Fruit fly (Drosophila melanogaster) whole organism, embryonic: Measurements from ENCODE around the gene TM9SF3.

Experiments used
- Ada2b ChIP-seq: fragments of 200-800 bp; sonication (Bioruptor generic); IDR thresholded peaks from 2 replicates; pipeline ENCODE4 v1.3.6; 2022; ENCODE audit warnings: missing biosample characterization, missing genetic modification characterization
- Antp ChIP-seq: fragments of 200-800 bp; sonication (Bioruptor generic); optimal IDR thresholded peaks from 3 replicates; lab custom pipeline; 2016; ENCODE audit warnings: missing biosample characterization, missing genetic modification characterization
- BEAF-32 ChIP-seq: fragments of 200-800 bp; sonication (Bioruptor generic); optimal IDR thresholded peaks from 3 replicates; lab custom pipeline; 2017; ENCODE audit warnings: missing biosample characterization, missing genetic modification characterization, mild to moderate bottlenecking, moderate library complexity, missing genetic modification reagents
- Bgb ChIP-seq: fragments of 200-800 bp; sonication (Bioruptor generic); IDR thresholded peaks from 2 replicates; pipeline ENCODE4 v1.3.6; 2022; ENCODE audit warnings: missing biosample characterization, missing genetic modification characterization; ENCODE audit not compliant: partially characterized antibody
- CG10462 ChIP-seq: fragments of 200-800 bp; sonication (Bioruptor generic); optimal IDR thresholded peaks from 2 replicates; lab custom pipeline; 2016; ENCODE audit warnings: missing biosample characterization, missing genetic modification characterization
- CG11085 ChIP-seq: fragments of 200-800 bp; sonication (Bioruptor generic); IDR thresholded peaks from 2 replicates; pipeline ENCODE4 v1.3.6; 2022; ENCODE audit warnings: missing biosample characterization, missing genetic modification characterization
- CG12299 ChIP-seq: fragments of 200-800 bp; sonication (Bioruptor generic); optimal IDR thresholded peaks from 2 replicates; lab custom pipeline; 2018; ENCODE audit warnings: missing biosample characterization, mild to moderate bottlenecking, missing genetic modification characterization
- CG12769 ChIP-seq: fragments of 200-800 bp; sonication (Bioruptor generic); optimal IDR thresholded peaks from 2 replicates; lab custom pipeline; 2019; ENCODE audit warnings: missing biosample characterization, mild to moderate bottlenecking, missing genetic modification characterization, moderate library complexity
- CG13775 ChIP-seq: fragments of 200-800 bp; sonication (Bioruptor generic); optimal IDR thresholded peaks from 3 replicates; lab custom pipeline; 2017; ENCODE audit warnings: missing biosample characterization, mild to moderate bottlenecking, missing genetic modification characterization
- CG13894 ChIP-seq: fragments of 200-800 bp; sonication (Bioruptor generic); optimal IDR thresholded peaks from 3 replicates; lab custom pipeline; 2018; ENCODE audit warnings: missing biosample characterization, mild to moderate bottlenecking, missing genetic modification characterization, moderate library complexity
- CG14014 ChIP-seq: fragments of 200-800 bp; sonication (Bioruptor generic); IDR thresholded peaks from 2 replicates; pipeline ENCODE4 v1.3.6; 2022; ENCODE audit warnings: missing biosample characterization, missing genetic modification characterization
- CG14667 ChIP-seq: fragments of 200-800 bp; sonication (Bioruptor generic); IDR thresholded peaks from 2 replicates; pipeline ENCODE4 v1.3.6; 2022; ENCODE audit warnings: missing biosample characterization, missing genetic modification characterization
- CG14710 ChIP-seq: fragments of 200-800 bp; sonication (Bioruptor generic); optimal IDR thresholded peaks from 3 replicates; lab custom pipeline; 2019; ENCODE audit warnings: missing biosample characterization, mild to moderate bottlenecking, missing genetic modification characterization, moderate library complexity
- CG16779 ChIP-seq: fragments of 200-800 bp; sonication (Bioruptor generic); IDR thresholded peaks from 2 replicates; pipeline ENCODE4 v1.3.6; 2022; ENCODE audit warnings: missing biosample characterization, missing genetic modification characterization
- CG17186 ChIP-seq: fragments of 200-800 bp; sonication (Bioruptor generic); optimal IDR thresholded peaks from 3 replicates; lab custom pipeline; 2017; ENCODE audit warnings: missing biosample characterization, missing genetic modification reagents, missing genetic modification characterization
- CG17359 ChIP-seq: fragments of 200-800 bp; sonication (Bioruptor generic); optimal IDR thresholded peaks from 3 replicates; lab custom pipeline; 2018; ENCODE audit warnings: missing biosample characterization, mild to moderate bottlenecking, missing genetic modification characterization, moderate library complexity
- CG17568 ChIP-seq: fragments of 200-800 bp; sonication (Bioruptor generic); optimal IDR thresholded peaks from 2 replicates; lab custom pipeline; 2018; ENCODE audit warnings: missing biosample characterization, mild to moderate bottlenecking, missing genetic modification characterization, moderate library complexity
- CG18619 ChIP-seq: fragments of 200-800 bp; sonication (Bioruptor generic); optimal IDR thresholded peaks from 3 replicates; lab custom pipeline; 2017; ENCODE audit warnings: missing biosample characterization, mild to moderate bottlenecking, missing genetic modification characterization
- CG2712 ChIP-seq: fragments of 200-800 bp; optimal IDR thresholded peaks from 3 replicates; lab custom pipeline; 2019; ENCODE audit warnings: missing biosample characterization, mild to moderate bottlenecking, missing genetic modification characterization, moderate library complexity
- CG30403 ChIP-seq: fragments of 200-800 bp; sonication (Bioruptor generic); optimal IDR thresholded peaks from 3 replicates; lab custom pipeline; 2016; ENCODE audit warnings: missing biosample characterization, missing genetic modification characterization
- CG31441 ChIP-seq: fragments of 200-800 bp; sonication (Bioruptor generic); IDR thresholded peaks from 2 replicates; pipeline ENCODE4 v1.3.6; 2022; ENCODE audit warnings: missing biosample characterization, missing genetic modification characterization
- CG34422 ChIP-seq: fragments of 200-800 bp; sonication (Bioruptor generic); IDR thresholded peaks from 3 replicates; pipeline ENCODE4 v1.3.6; 2022; ENCODE audit warnings: missing biosample characterization, missing genetic modification characterization
- CG6654 ChIP-seq: fragments of 200-800 bp; sonication (Bioruptor generic); optimal IDR thresholded peaks from 2 replicates; lab custom pipeline; 2017; ENCODE audit warnings: missing biosample characterization, mild to moderate bottlenecking, missing genetic modification characterization
- CG6765 ChIP-seq: fragments of 200-800 bp; sonication (Bioruptor generic); optimal IDR thresholded peaks from 3 replicates; lab custom pipeline; 2017; ENCODE audit warnings: missing biosample characterization, mild to moderate bottlenecking, missing genetic modification characterization
- CG6813 ChIP-seq: fragments of 200-800 bp; sonication (Bioruptor generic); optimal IDR thresholded peaks from 2 replicates; lab custom pipeline; 2017; ENCODE audit warnings: missing biosample characterization, missing genetic modification characterization, mild to moderate bottlenecking, moderate library complexity, missing genetic modification reagents
- CG8290 ChIP-seq, 3 experiments: fragments of 200-800 bp; sonication (Bioruptor generic); optimal IDR thresholded peaks; 2 replicates each; lab custom pipeline; 2016 to 2019; ENCODE audit warnings: missing biosample characterization in 3 of 3, missing genetic modification characterization in 3 of 3, mild to moderate bottlenecking in 2 of 3, moderate library complexity in 1 of 3
- Chrac-16 ChIP-seq: fragments of 200-800 bp; sonication (Bioruptor generic); optimal IDR thresholded peaks from 3 replicates; lab custom pipeline; 2016; ENCODE audit warnings: missing biosample characterization, missing genetic modification characterization
- CrebB ChIP-seq: fragments of 200-800 bp; sonication (Bioruptor generic); optimal IDR thresholded peaks from 3 replicates; lab custom pipeline; 2018; ENCODE audit warnings: missing biosample characterization, mild to moderate bottlenecking, missing genetic modification characterization
- Hmr ChIP-seq: fragments of 200-800 bp; sonication (Bioruptor generic); optimal IDR thresholded peaks from 3 replicates; lab custom pipeline; 2017; ENCODE audit warnings: mild to moderate bottlenecking, missing biosample characterization, missing genetic modification reagents, missing genetic modification characterization
- Hr39 ChIP-seq: fragments of >200 bp; optimal IDR thresholded peaks from 2 replicates; lab custom pipeline; 2017
- MTF-1 ChIP-seq: fragments of 200-800 bp; sonication (Bioruptor generic); optimal IDR thresholded peaks from 2 replicates; lab custom pipeline; 2018; ENCODE audit warnings: missing biosample characterization, mild to moderate bottlenecking, missing genetic modification characterization, borderline replicate concordance
- Meics ChIP-seq: fragments of 200-800 bp; sonication (Bioruptor generic); optimal IDR thresholded peaks from 2 replicates; lab custom pipeline; 2017; ENCODE audit warnings: missing biosample characterization, mild to moderate bottlenecking, missing genetic modification characterization
- Sin3A ChIP-seq: fragments of >200 bp; optimal IDR thresholded peaks from 2 replicates; lab custom pipeline; 2018
- ase ChIP-seq: fragments of 200-800 bp; sonication (Bioruptor generic); IDR thresholded peaks from 3 replicates; pipeline ENCODE4 v1.3.6; 2022; ENCODE audit warnings: missing biosample characterization, missing genetic modification characterization
- ash1 ChIP-seq: fragments of 200-800 bp; sonication (Bioruptor generic); optimal IDR thresholded peaks from 2 replicates; lab custom pipeline; 2018; ENCODE audit warnings: missing biosample characterization, mild to moderate bottlenecking, missing genetic modification characterization
- br ChIP-seq: fragments of >200 bp; optimal IDR thresholded peaks from 2 replicates; lab custom pipeline; 2017
- disco-r ChIP-seq: fragments of 200-800 bp; sonication (Bioruptor generic); optimal IDR thresholded peaks from 2 replicates; lab custom pipeline; 2016; ENCODE audit warnings: missing biosample characterization, missing genetic modification characterization
- fd3F ChIP-seq: fragments of 200-800 bp; sonication (Bioruptor generic); optimal IDR thresholded peaks from 2 replicates; lab custom pipeline; 2018; ENCODE audit warnings: missing biosample characterization, mild to moderate bottlenecking, missing genetic modification characterization, moderate library complexity
- h ChIP-seq: fragments of >200 bp; optimal IDR thresholded peaks from 2 replicates; lab custom pipeline; 2017
- her ChIP-seq: fragments of 200-800 bp; sonication (Bioruptor generic); optimal IDR thresholded peaks from 2 replicates; lab custom pipeline; 2016; ENCODE audit warnings: missing biosample characterization, missing genetic modification characterization
- jumu ChIP-seq: fragments of 200-800 bp; sonication (Bioruptor generic); optimal IDR thresholded peaks from 3 replicates; lab custom pipeline; 2016; ENCODE audit warnings: missing biosample characterization, missing genetic modification characterization
- lab ChIP-seq: fragments of 200-800 bp; sonication (Bioruptor generic); optimal IDR thresholded peaks from 3 replicates; lab custom pipeline; 2017; ENCODE audit warnings: missing biosample characterization, missing genetic modification characterization, mild to moderate bottlenecking, moderate library complexity, missing genetic modification reagents
- otp ChIP-seq: fragments of 200-800 bp; sonication (Bioruptor generic); IDR thresholded peaks from 3 replicates; pipeline ENCODE4, ENCODE4 v1.3.6; 2022; ENCODE audit warnings: missing biosample characterization, missing genetic modification characterization
- peb ChIP-seq: fragments of 200-800 bp; sonication (Bioruptor generic); IDR thresholded peaks from 2 replicates; pipeline ENCODE4 v1.3.6; 2022; ENCODE audit warnings: missing biosample characterization, missing genetic modification characterization
- pzg ChIP-seq: fragments of 200-800 bp; sonication (Bioruptor generic); optimal IDR thresholded peaks from 3 replicates; lab custom pipeline; 2018; ENCODE audit warnings: missing biosample characterization, mild to moderate bottlenecking, missing genetic modification characterization, moderate library complexity
- so ChIP-seq: fragments of 200-800 bp; sonication (Bioruptor generic); IDR thresholded peaks from 3 replicates; pipeline ENCODE4 v1.3.6; 2022; ENCODE audit warnings: missing biosample characterization, missing genetic modification characterization
- ttk ChIP-seq: fragments of 200-800 bp; sonication (Bioruptor generic); IDR thresholded peaks from 2 replicates; pipeline ENCODE4 v2.1.2; 2022; ENCODE audit warnings: missing biosample characterization, missing genetic modification characterization
- twi ChIP-seq: fragments of 200-800 bp; optimal IDR thresholded peaks from 2 replicates; lab custom pipeline; 2019; ENCODE audit warnings: missing biosample characterization, mild to moderate bottlenecking, missing genetic modification characterization, moderate library complexity
- z ChIP-seq: fragments of 200-800 bp; sonication (Bioruptor generic); IDR thresholded peaks from 3 replicates; pipeline ENCODE4 v1.3.6; 2022; ENCODE audit warnings: missing biosample characterization, missing genetic modification characterization

Gene TM9SF3

DNA sequence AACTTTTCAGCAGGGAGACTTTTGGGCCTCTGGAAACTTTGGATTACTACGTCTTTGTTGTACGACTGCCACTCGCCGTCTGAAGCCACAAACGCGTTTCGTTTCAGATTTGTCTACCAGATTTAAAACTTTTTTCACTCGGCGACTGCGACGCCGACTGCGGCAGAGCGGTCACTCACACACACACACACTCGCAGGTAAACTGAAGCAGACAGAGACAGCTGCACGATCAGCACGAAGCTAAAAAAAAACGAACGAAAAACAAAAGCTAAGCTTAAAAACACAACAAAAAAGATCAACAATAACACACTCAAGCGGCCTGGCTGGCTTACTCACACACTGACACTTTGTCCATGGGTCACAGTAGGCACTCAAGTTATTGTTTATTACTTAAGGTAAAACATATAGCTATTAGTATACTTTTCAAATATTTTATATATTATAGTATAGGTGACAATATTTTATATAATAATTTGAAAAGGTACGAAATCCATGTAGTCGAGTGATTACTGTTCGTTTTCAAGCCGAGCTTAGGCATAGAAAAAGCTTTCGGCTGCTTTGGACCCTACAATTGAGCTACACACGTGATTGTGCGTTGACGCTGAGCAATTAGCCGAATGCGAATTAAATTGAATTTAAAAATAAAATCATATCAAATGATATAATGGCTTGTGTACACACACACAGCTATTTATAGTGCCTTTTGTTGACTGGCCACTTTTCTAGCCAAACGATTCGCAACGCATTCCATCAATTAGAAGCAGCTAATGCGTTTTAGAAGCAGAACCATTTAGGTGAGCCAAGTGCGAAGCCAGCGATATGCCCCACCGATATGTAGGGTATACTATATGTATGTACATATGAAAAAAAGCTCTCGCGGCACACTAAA lies 26.3 kb downstream of the TM9SF3 start, which contains the start of gene Msr-110 (continued):
- TF ChIP-seq CG8290 (GFP tag; optimal IDR thresholded peaks at IDR 0.05; lab: Kevin White, UChicago), result peak; percentile 37
- TF ChIP-seq CG8290 (tag; optimal IDR thresholded peaks at IDR 0.05; lab: Kevin White, UChicago), result peak in 1 of 2 experiments; percentile 83
- TF ChIP-seq ase (GFP tag; lab: Robert Waterston, UW), result peak; percentile 77
- peak; percentile 87 for TF ChIP-seq fd3F (GFP tag; lab: Kevin White, UChicago)
- TF ChIP-seq CG12769 (tag; lab: Kevin White, UChicago), result peak; percentile 91
- peak; percentile 94 for TF ChIP-seq CG17359 (tag; lab: Kevin White, UChicago)
- peak; percentile 88 for TF ChIP-seq CG2712 (tag; lab: Kevin White, UChicago)
- peak; percentile 84 for TF ChIP-seq Ada2b (GFP tag; lab: Robert Waterston, UW)
- TF ChIP-seq Meics (GFP tag; lab: Kevin White, UChicago), result peak; percentile 92
- TF ChIP-seq CG14710, result peak; percentile 70
- TF ChIP-seq BEAF-32 (GFP tag; lab: Kevin White, UChicago), result peak; percentile 4
- TF ChIP-seq z (GFP tag; lab: Robert Waterston, UW), result no peak
- peak; percentile 85 for TF ChIP-seq CG30403
- peak; percentile 76 for TF ChIP-seq CG17568 (GFP tag; lab: Kevin White, UChicago)
- peak; percentile 79 for TF ChIP-seq CG14667 (GFP tag; lab: Robert Waterston, UW)
- no peak for TF ChIP-seq ash1 (GFP tag; lab: Kevin White, UChicago)
- TF ChIP-seq lab (GFP tag; lab: Kevin White, UChicago), result peak; percentile 93
- peak; percentile 82 for TF ChIP-seq CG18619 (GFP tag; lab: Kevin White, UChicago)
- TF ChIP-seq CG6813 (GFP tag; lab: Kevin White, UChicago), result peak; percentile 83
- peak; percentile 67 for TF ChIP-seq CG6654 (GFP tag; lab: Kevin White, UChicago)
- TF ChIP-seq CG13775, result peak; percentile 72
- TF ChIP-seq CrebB (tag; lab: Kevin White, UChicago), result peak; percentile 81
- peak; percentile 78 for TF ChIP-seq ttk
- peak; percentile 95 for TF ChIP-seq CG13894 (tag; lab: Kevin White, UChicago)
- peak; percentile 61 for TF ChIP-seq twi (tag; lab: Kevin White, UChicago)
- peak; percentile 91 for TF ChIP-seq CG34422 (GFP tag; lab: Robert Waterston, UW)
- TF ChIP-seq CG11085, result peak; percentile 75
- TF ChIP-seq so (GFP tag; lab: Robert Waterston, UW), result peak; percentile 90
- 0 out of 2 replicates have a peak, but pooled peaks have one; percentile 30 for TF ChIP-seq Bgb (GFP tag; lab: Robert Waterston, UW)
- peak; percentile 65 for TF ChIP-seq Chrac-16
- peak; percentile 57 for TF ChIP-seq otp (GFP tag; lab: Robert Waterston, UW)
- TF ChIP-seq jumu (GFP tag; lab: Kevin White, UChicago), result peak; percentile 70
- TF ChIP-seq MTF-1, result peak; percentile 56
- peak; percentile 92 for TF ChIP-seq CG31441 (GFP tag; lab: Robert Waterston, UW)
- no peak for TF ChIP-seq h (lab: Kevin White, UChicago)
- peak; percentile 90 for TF ChIP-seq CG14014 (GFP tag; lab: Robert Waterston, UW)
- TF ChIP-seq pzg (GFP tag; lab: Kevin White, UChicago), result no peak
- TF ChIP-seq CG12299 (tag; lab: Kevin White, UChicago), result peak; percentile 90
- no peak for TF ChIP-seq Hr39 (lab: Kevin White, UChicago)
- TF ChIP-seq Sin3A (lab: Kevin White, UChicago), result no peak
- TF ChIP-seq disco-r, result peak; percentile 45
- peak; percentile 34 for TF ChIP-seq her
- peak; percentile 13 for TF ChIP-seq CG17186 (GFP tag; lab: Kevin White, UChicago)
- TF ChIP-seq Hmr (GFP tag; lab: Kevin White, UChicago), result peak; percentile 86
- TF ChIP-seq peb (GFP tag; lab: Robert Waterston, UW), result peak; percentile 76
- peak; percentile 71 for TF ChIP-seq Antp (GFP tag; lab: Kevin White, UChicago)
- no peak for TF ChIP-seq br (lab: Kevin White, UChicago)
- TF ChIP-seq CG6765 (GFP tag; lab: Kevin White, UChicago), result peak; percentile 86
- peak; percentile 84 for TF ChIP-seq CG16779 (GFP tag; lab: Robert Waterston, UW)
- peak; percentile 64 for TF ChIP-seq CG10462
